Fruit fly (Drosophila melanogaster) whole organism, embryonic: ENCODE results near the gene CG16903.
A peak's percentile ranks its signal among the peaks of the same experiment; 100 is the strongest.

Experiments
- Ada2b ChIP-seq: fragments of 200-800 bp; sonication (Bioruptor generic); IDR thresholded peaks from 2 replicates; pipeline ENCODE4 v1.3.6; 2022; ENCODE audit warnings: missing biosample characterization, missing genetic modification characterization
- Antp ChIP-seq: fragments of 200-800 bp; sonication (Bioruptor generic); optimal IDR thresholded peaks from 3 replicates; lab custom pipeline; 2016; ENCODE audit warnings: missing biosample characterization, missing genetic modification characterization
- CG10959 ChIP-seq: fragments of 200-800 bp; sonication (Bioruptor generic); IDR thresholded peaks from 2 replicates; pipeline ENCODE4 v1.3.6; 2022; ENCODE audit warnings: missing biosample characterization, missing genetic modification characterization
- CG11456 ChIP-seq: fragments of 200-800 bp; sonication (Bioruptor generic); IDR thresholded peaks from 3 replicates; pipeline ENCODE4 v1.3.6; 2022; ENCODE audit warnings: missing biosample characterization, missing genetic modification characterization
- CG11723 ChIP-seq: fragments of 200-800 bp; sonication (Bioruptor generic); optimal IDR thresholded peaks from 2 replicates; lab custom pipeline; 2017; ENCODE audit warnings: missing biosample characterization, mild to moderate bottlenecking, missing genetic modification characterization
- CG12219 ChIP-seq: fragments of 200-800 bp; sonication (Bioruptor generic); optimal IDR thresholded peaks from 3 replicates; lab custom pipeline; 2018; ENCODE audit warnings: missing biosample characterization, mild to moderate bottlenecking, missing genetic modification characterization
- CG12659 ChIP-seq: fragments of 200-800 bp; sonication (Bioruptor generic); optimal IDR thresholded peaks from 3 replicates; lab custom pipeline; 2017; ENCODE audit warnings: mild to moderate bottlenecking, missing biosample characterization, missing genetic modification reagents, missing genetic modification characterization
- CG13624 ChIP-seq: fragments of 200-800 bp; sonication (Bioruptor generic); optimal IDR thresholded peaks from 2 replicates; lab custom pipeline; 2016; ENCODE audit warnings: missing biosample characterization, missing genetic modification characterization
- CG14014 ChIP-seq: fragments of 200-800 bp; sonication (Bioruptor generic); IDR thresholded peaks from 2 replicates; pipeline ENCODE4 v1.3.6; 2022; ENCODE audit warnings: missing biosample characterization, missing genetic modification characterization
- CG14441 ChIP-seq: fragments of 200-800 bp; sonication (Bioruptor generic); IDR thresholded peaks from 2 replicates; pipeline ENCODE4 v1.3.6; 2022; ENCODE audit warnings: missing biosample characterization, missing genetic modification characterization
- CG14667 ChIP-seq: fragments of 200-800 bp; sonication (Bioruptor generic); IDR thresholded peaks from 2 replicates; pipeline ENCODE4 v1.3.6; 2022; ENCODE audit warnings: missing biosample characterization, missing genetic modification characterization
- CG15696 ChIP-seq: fragments of 200-800 bp; sonication (Bioruptor generic); optimal IDR thresholded peaks from 2 replicates; lab custom pipeline; 2019; ENCODE audit warnings: missing biosample characterization, mild to moderate bottlenecking, missing genetic modification characterization, moderate library complexity
- CG16863 ChIP-seq: fragments of 200-800 bp; sonication (Bioruptor generic); optimal IDR thresholded peaks from 3 replicates; lab custom pipeline; 2016; ENCODE audit warnings: missing biosample characterization, missing genetic modification characterization
- CG18476 ChIP-seq: fragments of 200-800 bp; sonication (Bioruptor generic); optimal IDR thresholded peaks from 2 replicates; lab custom pipeline; 2016; ENCODE audit warnings: missing biosample characterization, mild to moderate bottlenecking, missing genetic modification characterization
- CG2129 ChIP-seq: fragments of 200-800 bp; sonication (Bioruptor generic); IDR thresholded peaks from 2 replicates; pipeline ENCODE4 v1.3.6; 2022; ENCODE audit warnings: missing biosample characterization, missing genetic modification characterization; ENCODE audit not compliant: partially characterized antibody
- CG2202 ChIP-seq: fragments of 200-800 bp; sonication (Bioruptor generic); optimal IDR thresholded peaks from 2 replicates; lab custom pipeline; 2018; ENCODE audit warnings: missing biosample characterization, mild to moderate bottlenecking, missing genetic modification characterization
- CG30403 ChIP-seq: fragments of 200-800 bp; sonication (Bioruptor generic); optimal IDR thresholded peaks from 3 replicates; lab custom pipeline; 2016; ENCODE audit warnings: missing biosample characterization, missing genetic modification characterization
- CG6654 ChIP-seq: fragments of 200-800 bp; sonication (Bioruptor generic); optimal IDR thresholded peaks from 2 replicates; lab custom pipeline; 2017; ENCODE audit warnings: missing biosample characterization, mild to moderate bottlenecking, missing genetic modification characterization
- CG6791 ChIP-seq: fragments of 200-800 bp; sonication (Bioruptor generic); IDR thresholded peaks from 3 replicates; pipeline ENCODE4 v1.3.6; 2022; ENCODE audit warnings: missing biosample characterization, missing genetic modification characterization; ENCODE audit not compliant: partially characterized antibody
- CG6854 ChIP-seq: fragments of 200-800 bp; sonication (Bioruptor generic); optimal IDR thresholded peaks from 3 replicates; lab custom pipeline; 2017; ENCODE audit warnings: missing biosample characterization, mild to moderate bottlenecking, missing genetic modification characterization
- CG9932 ChIP-seq: fragments of 200-800 bp; sonication (Bioruptor generic); IDR thresholded peaks from 2 replicates; pipeline ENCODE4 v1.3.6; 2022; ENCODE audit warnings: missing biosample characterization, missing genetic modification characterization
- CrebB ChIP-seq: fragments of 200-800 bp; sonication (Bioruptor generic); optimal IDR thresholded peaks from 3 replicates; lab custom pipeline; 2018; ENCODE audit warnings: missing biosample characterization, mild to moderate bottlenecking, missing genetic modification characterization
- Dek ChIP-seq: fragments of 200-800 bp; sonication (Bioruptor generic); optimal IDR thresholded peaks from 3 replicates; lab custom pipeline; 2019; ENCODE audit warnings: missing biosample characterization, mild to moderate bottlenecking, missing genetic modification characterization, moderate library complexity
- Dref ChIP-seq: fragments of 200-800 bp; sonication (Bioruptor generic); IDR thresholded peaks from 2 replicates; pipeline ENCODE4 v1.3.6; 2022; ENCODE audit warnings: missing biosample characterization, missing genetic modification characterization
- Hmx ChIP-seq: fragments of 200-800 bp; sonication (Bioruptor generic); optimal IDR thresholded peaks from 2 replicates; lab custom pipeline; 2016; ENCODE audit warnings: missing biosample characterization, missing genetic modification characterization
- Sry-β ChIP-seq: fragments of 200-800 bp; sonication (Bioruptor generic); optimal IDR thresholded peaks from 2 replicates; lab custom pipeline; 2018; ENCODE audit warnings: missing biosample characterization, mild to moderate bottlenecking, missing genetic modification characterization, moderate library complexity
- Vsx1 ChIP-seq: fragments of 200-800 bp; sonication (Bioruptor generic); optimal IDR thresholded peaks from 2 replicates; lab custom pipeline; 2017; ENCODE audit warnings: missing biosample characterization, mild to moderate bottlenecking, missing genetic modification characterization, missing genetic modification reagents
- bcd ChIP-seq: fragments of 200-800 bp; sonication (Bioruptor generic); optimal IDR thresholded peaks from 2 replicates; lab custom pipeline; 2017; ENCODE audit warnings: missing biosample characterization, mild to moderate bottlenecking, missing genetic modification characterization
- cas ChIP-seq: fragments of 200-800 bp; sonication (Bioruptor generic); IDR thresholded peaks from 2 replicates; pipeline ENCODE4 v1.3.6; 2022; ENCODE audit warnings: missing biosample characterization, missing genetic modification characterization
- cg ChIP-seq: fragments of 200-800 bp; sonication (Bioruptor generic); optimal IDR thresholded peaks from 3 replicates; lab custom pipeline; 2019; ENCODE audit warnings: missing biosample characterization, mild to moderate bottlenecking, missing genetic modification characterization, moderate library complexity
- chn ChIP-seq: fragments of 200-800 bp; sonication (Bioruptor generic); optimal IDR thresholded peaks from 2 replicates; lab custom pipeline; 2016; ENCODE audit warnings: missing biosample characterization, missing genetic modification characterization
- croc ChIP-seq: fragments of 200-800 bp; sonication (Bioruptor generic); conservative IDR thresholded peaks from 3 replicates; pipeline ENCODE4 v1.3.6; 2022; ENCODE audit warnings: missing biosample characterization, missing genetic modification characterization
- crp ChIP-seq, 2 experiments: fragments of 200-800 bp; sonication (Bioruptor generic); optimal IDR thresholded peaks; 2 replicates in 1 of 2; 3 replicates in 1 of 2; lab custom pipeline; 2017; ENCODE audit warnings: missing biosample characterization in 2 of 2, missing genetic modification characterization in 2 of 2, mild to moderate bottlenecking in 1 of 2, moderate library complexity in 1 of 2
- dmrt11E ChIP-seq: fragments of 200-800 bp; sonication (Bioruptor generic); optimal IDR thresholded peaks from 3 replicates; lab custom pipeline; 2018; ENCODE audit warnings: missing biosample characterization, mild to moderate bottlenecking, missing genetic modification characterization, moderate library complexity
- exex ChIP-seq: fragments of 200-800 bp; sonication (Bioruptor generic); optimal IDR thresholded peaks from 4 replicates; lab custom pipeline; 2018; ENCODE audit warnings: missing biosample characterization, mild to moderate bottlenecking, missing genetic modification characterization, moderate library complexity
- fd102C ChIP-seq: fragments of 200-800 bp; sonication (Bioruptor generic); optimal IDR thresholded peaks from 2 replicates; lab custom pipeline; 2018; ENCODE audit warnings: missing biosample characterization, mild to moderate bottlenecking, missing genetic modification characterization, moderate library complexity
- fd64A ChIP-seq: fragments of 200-800 bp; sonication (Bioruptor generic); optimal IDR thresholded peaks from 3 replicates; lab custom pipeline; 2018; ENCODE audit warnings: missing biosample characterization, mild to moderate bottlenecking, missing genetic modification characterization
- fd96Cb ChIP-seq: fragments of 200-800 bp; sonication (Bioruptor generic); optimal IDR thresholded peaks from 2 replicates; lab custom pipeline; 2018; ENCODE audit warnings: missing biosample characterization, mild to moderate bottlenecking, missing genetic modification characterization, moderate library complexity
- hkb ChIP-seq, 2 experiments: fragments of 200-800 bp in 1 of 2; fragments of >200 bp in 1 of 2; sonication (Bioruptor generic) in 1 of 2; IDR thresholded peaks in 1 of 2; optimal IDR thresholded peaks in 1 of 2; 2 replicates each; pipeline versions ENCODE4 v1.3.6 to Lab custom; 2017 to 2022; ENCODE audit warnings: missing biosample characterization in 1 of 2, missing genetic modification characterization in 1 of 2
- insv ChIP-seq, 2 experiments: fragments of 200-800 bp; sonication (Bioruptor generic); optimal IDR thresholded peaks; 3 replicates each; lab custom pipeline; 2016 to 2018; ENCODE audit warnings: missing biosample characterization in 2 of 2, missing genetic modification characterization in 2 of 2
- kay ChIP-seq: fragments of 200-800 bp; sonication (Bioruptor generic); optimal IDR thresholded peaks from 2 replicates; lab custom pipeline; 2016; ENCODE audit warnings: missing biosample characterization, missing genetic modification characterization
- otp ChIP-seq: fragments of 200-800 bp; sonication (Bioruptor generic); IDR thresholded peaks from 3 replicates; pipeline ENCODE4, ENCODE4 v1.3.6; 2022; ENCODE audit warnings: missing biosample characterization, missing genetic modification characterization
- rib ChIP-seq: fragments of 200-800 bp; sonication (Bioruptor generic); IDR thresholded peaks from 2 replicates; pipeline ENCODE4 v1.3.6; 2022; ENCODE audit warnings: missing biosample characterization, missing genetic modification characterization
- scrt ChIP-seq: fragments of 200-800 bp; sonication (Bioruptor generic); optimal IDR thresholded peaks from 2 replicates; lab custom pipeline; 2018; ENCODE audit warnings: missing biosample characterization, mild to moderate bottlenecking, missing genetic modification characterization, moderate library complexity
- so ChIP-seq: fragments of 200-800 bp; sonication (Bioruptor generic); IDR thresholded peaks from 3 replicates; pipeline ENCODE4 v1.3.6; 2022; ENCODE audit warnings: missing biosample characterization, missing genetic modification characterization
- sug ChIP-seq: fragments of 200-800 bp; optimal IDR thresholded peaks from 2 replicates; lab custom pipeline; 2019; ENCODE audit warnings: missing biosample characterization, mild to moderate bottlenecking, missing genetic modification characterization, moderate library complexity
- tio ChIP-seq: fragments of 200-800 bp; sonication (Bioruptor generic); optimal IDR thresholded peaks from 2 replicates; lab custom pipeline; 2017; ENCODE audit warnings: missing biosample characterization, missing genetic modification characterization, inconsistent platforms
- ttk ChIP-seq: fragments of 200-800 bp; sonication (Bioruptor generic); IDR thresholded peaks from 2 replicates; pipeline ENCODE4 v2.1.2; 2022; ENCODE audit warnings: missing biosample characterization, missing genetic modification characterization
- vnd ChIP-seq: fragments of 200-800 bp; sonication (Bioruptor generic); IDR thresholded peaks from 3 replicates; pipeline ENCODE4 v1.3.6; 2022; ENCODE audit warnings: missing biosample characterization, missing genetic modification characterization; ENCODE audit not compliant: partially characterized antibody
- vvl ChIP-seq: fragments of 200-800 bp; sonication (Bioruptor generic); IDR thresholded peaks from 2 replicates; pipeline ENCODE4 v1.3.6; 2022; ENCODE audit warnings: missing biosample characterization, missing genetic modification characterization

The CG16903 gene

DNA sequence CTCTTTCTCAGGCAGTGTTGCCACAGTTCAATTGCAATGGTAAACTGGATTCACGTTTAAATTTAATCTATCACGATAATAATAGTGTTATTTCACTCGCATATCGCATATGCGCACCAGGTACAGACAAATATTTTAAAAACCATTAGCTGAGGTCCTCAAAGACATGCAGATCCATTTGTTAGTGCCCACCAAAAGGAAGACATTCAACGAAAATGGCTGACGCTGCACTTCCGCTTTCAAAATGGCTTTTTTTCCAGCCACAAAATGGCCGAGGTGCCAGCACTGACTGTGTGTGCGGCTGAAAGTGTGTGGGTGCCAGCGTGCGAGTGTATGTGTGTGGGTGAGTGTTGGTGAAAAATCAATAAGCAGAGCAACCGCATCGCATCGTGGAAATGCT lies 19.1 kb downstream of the CG16903 start (continued):
- TF ChIP-seq sug (tag; lab: Kevin White, UChicago), result peak; percentile 50
- TF ChIP-seq CG12219 (GFP tag; lab: Kevin White, UChicago), result peak; percentile 49
- peak; percentile 10 for TF ChIP-seq dmrt11E (tag; lab: Kevin White, UChicago)
- no peak for TF ChIP-seq CG11456
- TF ChIP-seq vnd (GFP tag; lab: Robert Waterston, UW), result no peak
- peak; percentile 38 for TF ChIP-seq Dek (tag; lab: Kevin White, UChicago)
- TF ChIP-seq CG14667 (GFP tag; lab: Robert Waterston, UW), result no peak
- no peak for TF ChIP-seq Ada2b (GFP tag; lab: Robert Waterston, UW)
- no peak for TF ChIP-seq Hmx (GFP tag; lab: Kevin White, UChicago)
- TF ChIP-seq vvl, result no peak; the same call in 1 of the 2 replicates
- peak; percentile 18 for TF ChIP-seq CG16863
- TF ChIP-seq bcd (GFP tag; lab: Kevin White, UChicago), result peak; percentile 36
- no peak for TF ChIP-seq cas (GFP tag; lab: Robert Waterston, UW)
- TF ChIP-seq hkb (optimal IDR thresholded peaks at IDR 0.05; lab: Kevin White, UChicago), result no peak
- no peak; the same call in 1 of the 2 replicates for TF ChIP-seq hkb (GFP tag; IDR thresholded peaks at IDR 0.05; lab: Robert Waterston, UW)
- TF ChIP-seq fd96Cb (tag; lab: Kevin White, UChicago), result peak; percentile 3
- TF ChIP-seq so (GFP tag; lab: Robert Waterston, UW), result 0 out of 3 replicates have a peak, but pooled peaks have one; percentile 46
- peak; percentile 60 for TF ChIP-seq fd64A (GFP tag; lab: Kevin White, UChicago)
- no peak for TF ChIP-seq CG6791 (GFP tag; lab: Robert Waterston, UW)
- peak; percentile 8 for TF ChIP-seq CG30403 (GFP tag; lab: Kevin White, UChicago)
- peak in 1 of 2 experiments; percentile 0 for TF ChIP-seq insv (GFP tag; optimal IDR thresholded peaks at IDR 0.05; lab: Kevin White, UChicago)
- TF ChIP-seq Vsx1 (GFP tag; lab: Kevin White, UChicago), result no peak
- peak; percentile 10 for TF ChIP-seq CG13624 (GFP tag; lab: Kevin White, UChicago)
- TF ChIP-seq CG18476, result no peak
- TF ChIP-seq CG11723 (GFP tag; lab: Kevin White, UChicago), result peak; percentile 18
- TF ChIP-seq chn (GFP tag; lab: Kevin White, UChicago), result no peak
- TF ChIP-seq exex (tag; lab: Kevin White, UChicago), result no peak
- TF ChIP-seq CG2202 (tag; lab: Kevin White, UChicago), result peak; percentile 19
- TF ChIP-seq ttk (GFP tag; lab: Robert Waterston, UW), result no peak
- peak; percentile 28 for TF ChIP-seq CG12659 (GFP tag; lab: Kevin White, UChicago)
- TF ChIP-seq Sry-β (GFP tag; lab: Kevin White, UChicago), result peak; percentile 93
- TF ChIP-seq crp (GFP tag; optimal IDR thresholded peaks at IDR 0.05; lab: Kevin White, UChicago), result no peak
- peak; percentile 16 for TF ChIP-seq CG6854 (GFP tag; lab: Kevin White, UChicago)
- TF ChIP-seq CrebB (tag; lab: Kevin White, UChicago), result peak; percentile 35
- TF ChIP-seq Dref (GFP tag; lab: Robert Waterston, UW), result no peak
- TF ChIP-seq CG2129 (GFP tag; lab: Robert Waterston, UW), result no peak
- TF ChIP-seq CG10959 (GFP tag; lab: Robert Waterston, UW), result no peak
- TF ChIP-seq CG6654 (GFP tag; lab: Kevin White, UChicago), result no peak
- TF ChIP-seq CG14441 (GFP tag; lab: Robert Waterston, UW), result no peak
- TF ChIP-seq croc, result 0 out of 3 replicates have a peak, but pooled peaks have one; percentile 12
- TF ChIP-seq CG14014 (GFP tag; lab: Robert Waterston, UW), result no peak
- peak; percentile 79 for TF ChIP-seq cg
- no peak for TF ChIP-seq CG9932 (GFP tag; lab: Robert Waterston, UW)
- no peak for TF ChIP-seq tio (GFP tag; lab: Kevin White, UChicago)
- TF ChIP-seq Antp (GFP tag; lab: Kevin White, UChicago), result no peak
- TF ChIP-seq fd102C (GFP tag; lab: Kevin White, UChicago), result no peak
- TF ChIP-seq CG15696 (tag; lab: Kevin White, UChicago), result peak; percentile 20
- TF ChIP-seq rib (GFP tag; lab: Robert Waterston, UW), result no peak
- TF ChIP-seq otp (GFP tag; lab: Robert Waterston, UW), result no peak; the same call in 2 of the 3 replicates
- peak; percentile 34 for TF ChIP-seq scrt (GFP tag; lab: Kevin White, UChicago)
- no peak for TF ChIP-seq kay
